Fruit fly (Drosophila melanogaster) Kc167 (cell line): ENCODE data around the gene Trmt6.

ENCODE experiments used
- h ChIP-seq: fragments of >200 bp; optimal IDR thresholded peaks from 3 replicates; lab custom pipeline; 2018; ENCODE audit warnings: missing external identifiers
- psq ChIP-seq: fragments of >200 bp; optimal IDR thresholded peaks from 2 replicates; lab custom pipeline; 2017; ENCODE audit warnings: missing external identifiers
- ttk ChIP-seq: sonication (Bioruptor generic); optimal IDR thresholded peaks from 2 replicates; lab custom pipeline; 2017; ENCODE audit warnings: missing external identifiers

dm6 chr2L:6536044-6536581, 26.0 kb downstream of the Trmt6 start:
- no peak for TF ChIP-seq ttk (lab: Kevin White, UChicago)
- TF ChIP-seq psq, result no peak
- no peak for TF ChIP-seq h (lab: Kevin White, UChicago)
